Worm (Caenorhabditis elegans) whole organism, L1 larva: Measurements from ENCODE around the gene pars-1.

Source experiments
- C04F5.9 ChIP-seq: sonication (generic microtip); optimal IDR thresholded peaks from 2 replicates; lab custom pipeline; 2016; ENCODE audit warnings: missing genetic modification characterization, missing compliant biosample characterization
- C16A3.4 ChIP-seq: fragments of 150-350 bp; optimal IDR thresholded peaks from 2 replicates; lab custom pipeline; 2014; ENCODE audit warnings: missing biosample characterization, missing genetic modification characterization
- C34B4.2 ChIP-seq: sonication (generic microtip); optimal IDR thresholded peaks from 2 replicates; lab custom pipeline; 2017; ENCODE audit warnings: mild to moderate bottlenecking, missing genetic modification characterization, missing compliant biosample characterization
- F16B12.6 ChIP-seq: fragments of 150-350 bp; optimal IDR thresholded peaks from 2 replicates; lab custom pipeline; 2014; ENCODE audit warnings: missing biosample characterization, missing genetic modification characterization
- Y116A8C.19 ChIP-seq: sonication (generic microtip); optimal IDR thresholded peaks from 2 replicates; lab custom pipeline; 2016; ENCODE audit warnings: missing compliant biosample characterization, missing genetic modification characterization, borderline replicate concordance
- aha-1 ChIP-seq: fragments of 150-350 bp; optimal IDR thresholded peaks from 2 replicates; lab custom pipeline; 2014; ENCODE audit warnings: missing biosample characterization, missing genetic modification characterization
- alr-1 ChIP-seq: fragments of 200-800 bp; sonication (Bioruptor generic); optimal IDR thresholded peaks from 2 replicates; lab custom pipeline; 2018; ENCODE audit warnings: borderline replicate concordance, mild to moderate bottlenecking, missing genetic modification characterization, missing compliant biosample characterization
- aly-2 ChIP-seq: fragments of 150-350 bp; optimal IDR thresholded peaks from 2 replicates; lab custom pipeline; 2014; ENCODE audit warnings: missing biosample characterization, missing genetic modification characterization
- ama-1 ChIP-seq: fragments of 150-350 bp; optimal IDR thresholded peaks from 2 replicates; lab custom pipeline; 2014
- ceh-63 ChIP-seq: fragments of 200-800 bp; sonication (Bioruptor generic); optimal IDR thresholded peaks from 2 replicates; lab custom pipeline; 2018; ENCODE audit warnings: mild to moderate bottlenecking, missing genetic modification characterization, missing compliant biosample characterization
- ceh-88 ChIP-seq: fragments of 200-800 bp; sonication (Bioruptor generic); IDR thresholded peaks from 2 replicates; pipeline ENCODE4 v1.3.6; 2022; ENCODE audit warnings: missing genetic modification characterization, missing compliant biosample characterization
- ces-1 ChIP-seq: fragments of 150-350 bp; optimal IDR thresholded peaks from 2 replicates; lab custom pipeline; 2014; ENCODE audit warnings: missing biosample characterization, missing genetic modification reagents, missing genetic modification characterization
- dpl-1 ChIP-seq, 3 experiments: fragments of 150-350 bp in 2 of 3; sonication (generic microtip) in 1 of 3; optimal IDR thresholded peaks; 2 replicates each; lab custom pipeline; 2014 to 2017; ENCODE audit warnings: missing biosample characterization in 3 of 3, missing genetic modification characterization in 3 of 3, missing genetic modification reagents in 3 of 3
- dsc-1 ChIP-seq: sonication (generic microtip); optimal IDR thresholded peaks from 2 replicates; lab custom pipeline; 2016; ENCODE audit warnings: mild to moderate bottlenecking, missing genetic modification characterization, missing compliant biosample characterization
- efl-1 ChIP-seq, 4 experiments: fragments of 150-350 bp; optimal IDR thresholded peaks in 3 of 4; peaks in 1 of 4; 1 replicate in 1 of 4; 2 replicates in 3 of 4; lab custom pipeline; 2014; ENCODE audit warnings: missing biosample characterization in 2 of 4, missing genetic modification characterization in 2 of 4, missing genetic modification reagents in 2 of 4
- efl-3 ChIP-seq: fragments of 200-800 bp; sonication (Bioruptor generic); optimal IDR thresholded peaks from 2 replicates; lab custom pipeline; 2018; ENCODE audit warnings: mild to moderate bottlenecking, missing genetic modification characterization, missing compliant biosample characterization
- egl-27 ChIP-seq, 2 experiments: fragments of 150-350 bp in 1 of 2; sonication (generic microtip); optimal IDR thresholded peaks; 3 replicates each; lab custom pipeline; 2017 to 2018; ENCODE audit warnings: missing biosample characterization in 2 of 2, missing genetic modification characterization in 2 of 2, missing genetic modification reagents in 2 of 2
- elt-2 ChIP-seq: sonication (generic microtip); optimal IDR thresholded peaks from 2 replicates; lab custom pipeline; 2016; ENCODE audit warnings: missing genetic modification characterization, mild to moderate bottlenecking, inconsistent platforms, missing compliant biosample characterization, missing genetic modification reagents
- elt-3 ChIP-seq, 6 experiments: fragments of 150-350 bp in 1 of 6; sonication (generic microtip); optimal IDR thresholded peaks; 2 replicates each; lab custom pipeline; 2017 to 2018; ENCODE audit warnings: missing biosample characterization in 6 of 6, missing genetic modification characterization in 6 of 6, inconsistent platforms in 1 of 6
- grh-1 ChIP-seq: fragments of 200-800 bp; sonication (Bioruptor generic); IDR thresholded peaks from 2 replicates; pipeline ENCODE4 v1.3.6; 2022; ENCODE audit warnings: missing genetic modification reagents, missing genetic modification characterization, missing compliant biosample characterization
- hlh-4 ChIP-seq: sonication (generic microtip); optimal IDR thresholded peaks from 2 replicates; lab custom pipeline; 2016; ENCODE audit warnings: mild to moderate bottlenecking, missing genetic modification characterization, missing compliant biosample characterization
- hpl-2 ChIP-seq: fragments of 150-350 bp; optimal IDR thresholded peaks from 2 replicates; lab custom pipeline; 2014; ENCODE audit warnings: missing biosample characterization, missing genetic modification reagents, missing genetic modification characterization
- lin-13 ChIP-seq: fragments of 150-350 bp; optimal IDR thresholded peaks from 2 replicates; lab custom pipeline; 2014; ENCODE audit warnings: missing biosample characterization, missing genetic modification reagents, missing genetic modification characterization
- lin-14 ChIP-seq: fragments of 200-800 bp; sonication (Bioruptor generic); optimal IDR thresholded peaks from 2 replicates; lab custom pipeline; 2018; ENCODE audit warnings: mild to moderate bottlenecking, missing genetic modification characterization, moderate library complexity, missing compliant biosample characterization
- lin-15B ChIP-seq: fragments of 150-350 bp; sonication (generic microtip); optimal IDR thresholded peaks from 3 replicates; lab custom pipeline; 2014; ENCODE audit warnings: missing biosample characterization, missing genetic modification characterization
- lin-35 ChIP-seq, 2 experiments: fragments of 150-350 bp; optimal IDR thresholded peaks; 2 replicates each; lab custom pipeline; 2014; ENCODE audit warnings: missing biosample characterization in 2 of 2, missing genetic modification characterization in 2 of 2, missing genetic modification reagents in 2 of 2
- lin-39 ChIP-seq: fragments of 150-350 bp; optimal IDR thresholded peaks from 2 replicates; lab custom pipeline; 2014; ENCODE audit warnings: missing biosample characterization, missing genetic modification reagents, missing genetic modification characterization
- mdl-1 ChIP-seq, 2 experiments: fragments of 150-350 bp; optimal IDR thresholded peaks; 2 replicates each; lab custom pipeline; 2014 to 2017; ENCODE audit warnings: missing biosample characterization in 2 of 2, missing genetic modification characterization in 2 of 2, inconsistent platforms in 1 of 2
- mep-1 ChIP-seq: fragments of 150-350 bp; optimal IDR thresholded peaks from 2 replicates; lab custom pipeline; 2014; ENCODE audit warnings: missing biosample characterization, missing genetic modification characterization
- nhr-11 ChIP-seq: fragments of 150-350 bp; optimal IDR thresholded peaks from 2 replicates; lab custom pipeline; 2014; ENCODE audit warnings: missing biosample characterization, missing genetic modification characterization
- nhr-19 ChIP-seq: fragments of 200-800 bp; sonication (Bioruptor generic); conservative IDR thresholded peaks from 2 replicates; pipeline ENCODE4 v1.3.6; 2022; ENCODE audit warnings: missing genetic modification characterization, missing compliant biosample characterization
- nhr-20 ChIP-seq: sonication (generic microtip); optimal IDR thresholded peaks from 2 replicates; lab custom pipeline; 2016; ENCODE audit warnings: mild to moderate bottlenecking, missing genetic modification characterization, missing compliant biosample characterization
- nhr-77 ChIP-seq: fragments of 150-350 bp; optimal IDR thresholded peaks from 2 replicates; lab custom pipeline; 2014; ENCODE audit warnings: missing biosample characterization, missing genetic modification characterization
- nhr-90 ChIP-seq: sonication (generic microtip); optimal IDR thresholded peaks from 2 replicates; lab custom pipeline; 2016; ENCODE audit warnings: mild to moderate bottlenecking, missing genetic modification characterization, missing compliant biosample characterization; ENCODE audit not compliant: poor library complexity
- pag-3 ChIP-seq: sonication (generic microtip); optimal IDR thresholded peaks from 2 replicates; lab custom pipeline; 2017; ENCODE audit warnings: missing genetic modification characterization, mild to moderate bottlenecking, missing compliant biosample characterization, antibody characterized with exemption, borderline replicate concordance; ENCODE audit not compliant: insufficient read depth
- pqm-1 ChIP-seq: sonication (generic microtip); optimal IDR thresholded peaks from 3 replicates; lab custom pipeline; 2017; ENCODE audit warnings: missing biosample characterization, missing genetic modification characterization
- rnt-1 ChIP-seq: sonication (generic microtip); optimal IDR thresholded peaks from 2 replicates; lab custom pipeline; 2016; ENCODE audit warnings: mild to moderate bottlenecking, missing genetic modification characterization, moderate library complexity, missing compliant biosample characterization
- skn-1 ChIP-seq: fragments of 150-350 bp; optimal IDR thresholded peaks from 2 replicates; lab custom pipeline; 2014; ENCODE audit warnings: missing biosample characterization, missing genetic modification characterization
- snu-23 ChIP-seq: sonication (generic microtip); optimal IDR thresholded peaks from 2 replicates; lab custom pipeline; 2016; ENCODE audit warnings: missing genetic modification characterization, missing compliant biosample characterization
- sptf-1 ChIP-seq: fragments of 150-350 bp; optimal IDR thresholded peaks from 2 replicates; lab custom pipeline; 2014; ENCODE audit warnings: missing biosample characterization, missing genetic modification characterization
- sup-37 ChIP-seq: fragments of 200-800 bp; sonication (Bioruptor generic); optimal IDR thresholded peaks from 2 replicates; lab custom pipeline; 2018; ENCODE audit warnings: mild to moderate bottlenecking, missing genetic modification characterization, missing compliant biosample characterization
- tbx-2 ChIP-seq: sonication (generic microtip); optimal IDR thresholded peaks from 2 replicates; lab custom pipeline; 2016; ENCODE audit warnings: missing genetic modification characterization, missing compliant biosample characterization
- tlp-1 ChIP-seq: fragments of 150-350 bp; optimal IDR thresholded peaks from 2 replicates; lab custom pipeline; 2014; ENCODE audit warnings: missing biosample characterization, missing genetic modification characterization
- unc-130 ChIP-seq: fragments of 150-350 bp; optimal IDR thresholded peaks from 2 replicates; lab custom pipeline; 2017; ENCODE audit warnings: missing biosample characterization, missing genetic modification characterization, inconsistent platforms
- unc-30 ChIP-seq: sonication (generic microtip); optimal IDR thresholded peaks from 2 replicates; lab custom pipeline; 2017; ENCODE audit warnings: missing biosample characterization, missing genetic modification characterization
- unc-62 ChIP-seq: fragments of 150-350 bp; optimal IDR thresholded peaks from 2 replicates; lab custom pipeline; 2014; ENCODE audit warnings: missing biosample characterization, missing genetic modification reagents, missing genetic modification characterization
- unc-98 ChIP-seq: fragments of 200-800 bp; sonication (Bioruptor generic); IDR thresholded peaks from 2 replicates; pipeline ENCODE4 v1.3.6; 2022; ENCODE audit warnings: missing genetic modification characterization, missing compliant biosample characterization
- vab-15 ChIP-seq: sonication (generic microtip); optimal IDR thresholded peaks from 2 replicates; lab custom pipeline; 2017; ENCODE audit warnings: missing genotype, mild to moderate bottlenecking, missing genetic modification characterization, missing compliant biosample characterization
- zip-4 ChIP-seq: fragments of 200-800 bp; sonication (Bioruptor generic); optimal IDR thresholded peaks from 2 replicates; lab custom pipeline; 2018; ENCODE audit warnings: mild to moderate bottlenecking, missing genetic modification characterization, moderate library complexity, missing compliant biosample characterization
- ztf-11 ChIP-seq, 2 experiments: sonication (generic microtip); optimal IDR thresholded peaks; 2 replicates each; lab custom pipeline; 2016 to 2017; ENCODE audit warnings: missing genetic modification characterization in 2 of 2, missing biosample characterization in 1 of 2, missing compliant biosample characterization in 1 of 2
- ztf-4 ChIP-seq: fragments of 150-350 bp; optimal IDR thresholded peaks from 2 replicates; lab custom pipeline; 2014; ENCODE audit warnings: missing biosample characterization, missing genetic modification characterization

The pars-1 gene

ce11 chrIII:7210486-7210885, 28.3 kb upstream of the pars-1 start:
- TF ChIP-seq skn-1 = no peak
- peak; percentile 0 for TF ChIP-seq lin-14 (GFP tag; lab: Kevin White, UChicago)

- no peak for TF ChIP-seq nhr-77 (tag; lab: Kevin White, UChicago)
- no peak for TF ChIP-seq C16A3.4 (tag; lab: Kevin White, UChicago)
- TF ChIP-seq aha-1 (tag; lab: Kevin White, UChicago) = no peak
- TF ChIP-seq sptf-1 (tag; lab: Kevin White, UChicago) = no peak
- TF ChIP-seq unc-130 = no peak
- no peak for TF ChIP-seq ztf-4 (tag; lab: Kevin White, UChicago)
- TF ChIP-seq dpl-1 (GFP tag; optimal IDR thresholded peaks at IDR 0.05; lab: Kevin White, UChicago) = no peak
- no peak for TF ChIP-seq hpl-2 (GFP tag; lab: Kevin White, UChicago)
- no peak for TF ChIP-seq mep-1
- TF ChIP-seq tlp-1 (tag; lab: Kevin White, UChicago) = no peak
- TF ChIP-seq egl-27 (tag; optimal IDR thresholded peaks at IDR 0.05; lab: Kevin White, UChicago) = no peak
- TF ChIP-seq lin-15B (tag; lab: Kevin White, UChicago) = no peak
- TF ChIP-seq nhr-90 (tag; lab: Kevin White, UChicago) = no peak
- TF ChIP-seq ceh-63 = no peak
- TF ChIP-seq efl-1 (optimal IDR thresholded peaks at IDR 0.05; lab: Kevin White, UChicago) = no peak
- no peak for TF ChIP-seq efl-1 (GFP tag; optimal IDR thresholded peaks at IDR 0.05 in 1 of 2; lab: Kevin White, UChicago)
- TF ChIP-seq lin-14 (GFP tag; lab: Kevin White, UChicago) = peak; percentile 46
- TF ChIP-seq zip-4 (GFP tag; lab: Kevin White, UChicago) = no peak
- no peak for TF ChIP-seq vab-15 (tag; lab: Kevin White, UChicago)
- TF ChIP-seq unc-30 (tag; lab: Kevin White, UChicago) = no peak
- TF ChIP-seq lin-39 = no peak
- no peak for TF ChIP-seq rnt-1 (tag; lab: Kevin White, UChicago)
- TF ChIP-seq elt-2 = peak; percentile 49
- no peak for TF ChIP-seq lin-13 (GFP tag; lab: Kevin White, UChicago)
- TF ChIP-seq sup-37 (GFP tag; lab: Kevin White, UChicago) = no peak
- no peak for TF ChIP-seq ztf-11 (tag; optimal IDR thresholded peaks at IDR 0.05; lab: Kevin White, UChicago)
- TF ChIP-seq tbx-2 (tag; lab: Kevin White, UChicago) = no peak
- TF ChIP-seq elt-3 (tag; optimal IDR thresholded peaks at IDR 0.05; lab: Kevin White, UChicago) = peak in 1 of 6 experiments; percentile 28
- TF ChIP-seq nhr-19 (GFP tag; lab: Robert Waterston, UW) = 0 out of 2 replicates have a peak, but pooled peaks have one; percentile 9
- TF ChIP-seq snu-23 (GFP tag; lab: Kevin White, UChicago) = no peak
- TF ChIP-seq F16B12.6 (tag; lab: Kevin White, UChicago) = no peak
- no peak for TF ChIP-seq efl-3
- TF ChIP-seq lin-35 (GFP tag; optimal IDR thresholded peaks at IDR 0.05; lab: Kevin White, UChicago) = peak in 1 of 2 experiments; percentile 14
- no peak for TF ChIP-seq pqm-1 (tag; lab: Kevin White, UChicago)
- no peak for TF ChIP-seq mdl-1 (tag; optimal IDR thresholded peaks at IDR 0.05; lab: Kevin White, UChicago)
- no peak for TF ChIP-seq hlh-4 (tag; lab: Kevin White, UChicago)
- TF ChIP-seq nhr-11 (tag; lab: Kevin White, UChicago) = no peak
- TF ChIP-seq nhr-20 (tag; lab: Kevin White, UChicago) = peak; percentile 2
- no peak for TF ChIP-seq pag-3
- no peak for TF ChIP-seq ceh-88
- no peak for TF ChIP-seq C04F5.9 (tag; lab: Kevin White, UChicago)
- no peak for TF ChIP-seq alr-1 (tag; lab: Kevin White, UChicago)
- TF ChIP-seq grh-1 (GFP tag; lab: Robert Waterston, UW) = no peak
- no peak for TF ChIP-seq unc-62 (GFP tag; lab: Kevin White, UChicago)
- no peak for TF ChIP-seq C34B4.2 (tag; lab: Kevin White, UChicago)
- TF ChIP-seq ama-1 = no peak
- TF ChIP-seq Y116A8C.19 (tag; lab: Kevin White, UChicago) = no peak
- no peak for TF ChIP-seq dsc-1 (tag; lab: Kevin White, UChicago)
- no peak for TF ChIP-seq aly-2 (tag; lab: Kevin White, UChicago)
- no peak for TF ChIP-seq unc-98 (GFP tag; lab: Robert Waterston, UW)
- no peak for TF ChIP-seq ces-1 (GFP tag; lab: Kevin White, UChicago)
Observed at ce11 chrIII:7212028-7212427, 26.8 kb upstream of the pars-1 start.
